Worm (Caenorhabditis elegans): Measurements from ENCODE around the gene F13A7.1.

- TF ChIP-seq ceh-45 (GFP tag; IDR thresholded peaks at IDR 0.05): no peak
- no peak for TF ChIP-seq nfya-1 (tag; optimal IDR thresholded peaks at IDR 0.05)
- no peak for TF ChIP-seq unc-3 (GFP tag; conservative IDR thresholded peaks at IDR 0.05)
- TF ChIP-seq unc-3 (tag; optimal IDR thresholded peaks at IDR 0.05): no peak
- TF ChIP-seq pha-4 (tag; optimal IDR thresholded peaks at IDR 0.05): no peak
Measured at ce11 chrV:16342258-16342618, 35.5 kb downstream of the F13A7.1 start, which contains the start of gene nhr-193.
